3 fruit fly cellular contexts compared by ENCODE assay signal in genomic region chrX:15812615-15812995, dm6.
TF ChIP-seq lines count a peak whose summit lies in the region.

No protein-coding gene starts in this region.

- no peak for TF ChIP-seq CTCF in whole organism, embryonic (GFP tag; optimal IDR thresholded peaks at IDR 0.05; lab: Kevin White, UChicago)

TF ChIP-seq in whole organism, adult, 20 proteins besides CTCF, POLR2A, EP300 and RAD21:
- TF ChIP-seq CG12768 (GFP tag; optimal IDR thresholded peaks at IDR 0.05; lab: Kevin White, UChicago) (no peak), cic (GFP tag; optimal IDR thresholded peaks at IDR 0.05; lab: Kevin White, UChicago) (no peak), kay (GFP tag; lab: Kevin White, UChicago; ENCODE audit: borderline replicate concordance) (peak; percentile 75)

TF ChIP-seq in whole organism, embryonic, 481 proteins besides CTCF, POLR2A, EP300 and RAD21:
- TF ChIP-seq CG6765 (GFP tag; optimal IDR thresholded peaks at IDR 0.05; lab: Kevin White, UChicago), result no peak
- TF ChIP-seq ci (GFP tag; IDR thresholded peaks at IDR 0.05; lab: Robert Waterston, UW), result no peak
- no peak for TF ChIP-seq Ssrp (tag; optimal IDR thresholded peaks at IDR 0.05; lab: Kevin White, UChicago)
- TF ChIP-seq otp (GFP tag; IDR thresholded peaks at IDR 0.05; lab: Robert Waterston, UW), result no peak
- no peak for TF ChIP-seq CG15479 (GFP tag; optimal IDR thresholded peaks at IDR 0.05; lab: Kevin White, UChicago)
- peak in 1 of 2 experiments; percentile 14 for TF ChIP-seq eve (GFP tag; optimal IDR thresholded peaks at IDR 0.05; lab: Kevin White, UChicago)
- no peak for TF ChIP-seq HmgD (GFP tag; optimal IDR thresholded peaks at IDR 0.05; lab: Kevin White, UChicago)
- TF ChIP-seq CG4282 (GFP tag; optimal IDR thresholded peaks at IDR 0.05; lab: Kevin White, UChicago), result no peak
- no peak for TF ChIP-seq Nf-YB (GFP tag; optimal IDR thresholded peaks at IDR 0.05; lab: Kevin White, UChicago)
- TF ChIP-seq chinmo (GFP tag; IDR thresholded peaks at IDR 0.05; lab: Robert Waterston, UW; ENCODE audit: partially characterized antibody), result no peak
- no peak for TF ChIP-seq CG6654 (GFP tag; optimal IDR thresholded peaks at IDR 0.05; lab: Kevin White, UChicago)
- TF ChIP-seq CG43689 (GFP tag; IDR thresholded peaks at IDR 0.05; lab: Robert Waterston, UW), result no peak
- peak; percentile 71 for TF ChIP-seq Med (GFP tag; lab: Kevin White, UChicago)
- no peak for TF ChIP-seq CG4617 (GFP tag; optimal IDR thresholded peaks at IDR 0.05; lab: Kevin White, UChicago; ENCODE audit: borderline replicate concordance)
- peak; percentile 68 for TF ChIP-seq sens (GFP tag; lab: Kevin White, UChicago)
- TF ChIP-seq lola (GFP tag; optimal IDR thresholded peaks at IDR 0.05; lab: Kevin White, UChicago), result peak in 1 of 3 experiments; percentile 22
- TF ChIP-seq CG6813 (GFP tag; optimal IDR thresholded peaks at IDR 0.05; lab: Kevin White, UChicago), result no peak
- TF ChIP-seq dan (GFP tag; IDR thresholded peaks at IDR 0.05; lab: Robert Waterston, UW), result no peak

TF ChIP-seq in whole organism, pupa, 21 proteins besides CTCF, POLR2A, EP300 and RAD21:
- no peak for TF ChIP-seq CG12605 (GFP tag; IDR thresholded peaks at IDR 0.05; lab: Robert Waterston, UW)
- peak; percentile 1 for TF ChIP-seq CG14655 (GFP tag; optimal IDR thresholded peaks at IDR 0.05; lab: Kevin White, UChicago)
- peak; percentile 22; the same call in 1 of the 3 replicates for TF ChIP-seq CG4496 (GFP tag; IDR thresholded peaks at IDR 0.05; lab: Robert Waterston, UW)
TF ChIP-seq in whole organism, pupa: peak in this region for 2.
